Fruit fly (Drosophila melanogaster) whole organism, wandering third instar larva: Measurements from ENCODE around the gene Rift.

Source experiments
- Dfd ChIP-seq: fragments of >200 bp; optimal IDR thresholded peaks from 2 replicates; lab custom pipeline; 2017; ENCODE audit warnings: missing biosample characterization, missing genetic modification characterization
- Myc ChIP-seq: fragments of >200 bp; optimal IDR thresholded peaks from 2 replicates; lab custom pipeline; 2017
- N ChIP-seq: fragments of >200 bp; optimal IDR thresholded peaks from 2 replicates; lab custom pipeline; 2018; ENCODE audit warnings: missing biosample characterization, missing external identifiers, missing genetic modification characterization
- OdsH ChIP-seq: fragments of 200-800 bp; sonication (Bioruptor generic); optimal IDR thresholded peaks from 2 replicates; lab custom pipeline; 2016; ENCODE audit warnings: missing biosample characterization, mild to moderate bottlenecking, missing genetic modification characterization
- Rel ChIP-seq, 2 experiments: fragments of 200-800 bp; sonication (Bioruptor generic) in 1 of 2; optimal IDR thresholded peaks; 2 replicates in 1 of 2; 3 replicates in 1 of 2; lab custom pipeline; 2016 to 2019; ENCODE audit warnings: mild to moderate bottlenecking in 2 of 2, missing biosample characterization in 2 of 2, missing genetic modification characterization in 2 of 2, moderate library complexity in 1 of 2
- br ChIP-seq: fragments of 200-800 bp; sonication (Bioruptor generic); optimal IDR thresholded peaks from 2 replicates; lab custom pipeline; 2016; ENCODE audit warnings: missing biosample characterization, missing genetic modification characterization
- dmrt93B ChIP-seq: fragments of 200-800 bp; sonication (Bioruptor generic); optimal IDR thresholded peaks from 2 replicates; lab custom pipeline; 2018; ENCODE audit warnings: missing biosample characterization, mild to moderate bottlenecking, missing genetic modification characterization
- dsf ChIP-seq: sonication (Bioruptor generic); optimal IDR thresholded peaks from 2 replicates; lab custom pipeline; 2016; ENCODE audit warnings: missing biosample characterization, missing genetic modification characterization, borderline replicate concordance
- fru ChIP-seq: fragments of 200-800 bp; sonication (Bioruptor generic); optimal IDR thresholded peaks from 3 replicates; lab custom pipeline; 2016; ENCODE audit warnings: missing biosample characterization, mild to moderate bottlenecking, missing genetic modification characterization
- h ChIP-seq: fragments of 200-800 bp; sonication (Bioruptor generic); optimal IDR thresholded peaks from 3 replicates; lab custom pipeline; 2016; ENCODE audit warnings: missing biosample characterization, mild to moderate bottlenecking, missing genetic modification characterization
- lola ChIP-seq: fragments of >200 bp; optimal IDR thresholded peaks from 2 replicates; lab custom pipeline; 2017; ENCODE audit warnings: missing biosample characterization, missing genetic modification characterization
- pan ChIP-seq: fragments of >200 bp; optimal IDR thresholded peaks from 2 replicates; lab custom pipeline; 2017
- psq ChIP-seq: fragments of 200-800 bp; sonication (Bioruptor generic); optimal IDR thresholded peaks from 3 replicates; lab custom pipeline; 2017; ENCODE audit warnings: missing biosample characterization, mild to moderate bottlenecking, missing genetic modification characterization, moderate library complexity
- usp ChIP-seq: fragments of >200 bp; optimal IDR thresholded peaks from 2 replicates; lab custom pipeline; 2017; ENCODE audit warnings: missing biosample characterization, missing genetic modification characterization

- TF ChIP-seq psq (GFP tag; lab: Kevin White, UChicago) (no peak), h (GFP tag; lab: Kevin White, UChicago) (no peak), br (GFP tag; lab: Kevin White, UChicago) (no peak), dsf (GFP tag; lab: Kevin White, UChicago) (no peak), pan (lab: Kevin White, UChicago) (no peak), lola (no peak), OdsH (no peak), N (GFP tag; lab: Kevin White, UChicago) (no peak), Rel (GFP tag; optimal IDR thresholded peaks at IDR 0.05; lab: Kevin White, UChicago) (no peak), Rel (tag; optimal IDR thresholded peaks at IDR 0.05; lab: Kevin White, UChicago) (no peak), Dfd (GFP tag; lab: Kevin White, UChicago) (no peak), Myc (lab: Kevin White, UChicago) (no peak), fru (GFP tag; lab: Kevin White, UChicago) (no peak), dmrt93B (GFP tag; lab: Kevin White, UChicago) (no peak), usp (GFP tag; lab: Kevin White, UChicago) (no peak)
Observed at dm6 chr3R:31822462-31822861, 12.5 kb upstream of the Rift start.
